Worm (Caenorhabditis elegans): ENCODE results near the gene C17B7.14.
A peak's percentile ranks its signal among the peaks of the same experiment; 100 is the strongest.

C17B7.14 gene

ce11 chrV:3312067-3312666, 8.2 kb downstream of the C17B7.14 start, which contains the start of gene arrd-18:
Gene arrd-18 (minus strand): TSS chrV:3312117.
- TF ChIP-seq fos-1 (tag; optimal IDR thresholded peaks at IDR 0.05), result no peak
- TF ChIP-seq sma-9 (GFP tag; optimal IDR thresholded peaks at IDR 0.05), result peak; percentile 87
- no peak for TF ChIP-seq sma-9 (tag; optimal IDR thresholded peaks at IDR 0.05)
- no peak for TF ChIP-seq elt-1 (tag; optimal IDR thresholded peaks at IDR 0.05)
- no peak for TF ChIP-seq ztf-4 (tag; optimal IDR thresholded peaks at IDR 0.05)
- TF ChIP-seq nhr-21 (tag; optimal IDR thresholded peaks at IDR 0.05), result no peak
- no peak for TF ChIP-seq nhr-77 (tag; optimal IDR thresholded peaks at IDR 0.05)
- TF ChIP-seq nhr-23 (tag; optimal IDR thresholded peaks at IDR 0.05), result no peak
- no peak for TF ChIP-seq skn-1 (tag; optimal IDR thresholded peaks at IDR 0.05)
- no peak for TF ChIP-seq dmd-4 (tag; optimal IDR thresholded peaks at IDR 0.05)
- TF ChIP-seq ceh-16 (tag; optimal IDR thresholded peaks at IDR 0.05), result no peak
- no peak for TF ChIP-seq nhr-25 (tag; optimal IDR thresholded peaks at IDR 0.05)
- TF ChIP-seq egl-27 (tag; optimal IDR thresholded peaks at IDR 0.05), result no peak
- TF ChIP-seq Y55F3AM.14 (GFP tag; optimal IDR thresholded peaks at IDR 0.05), result no peak
- TF ChIP-seq ceh-82 (tag; optimal IDR thresholded peaks at IDR 0.05), result no peak
- TF ChIP-seq elt-3 (tag; optimal IDR thresholded peaks at IDR 0.05), result no peak
- TF ChIP-seq C34F6.9 (tag; optimal IDR thresholded peaks at IDR 0.05), result peak; percentile 59
- no peak for TF ChIP-seq nhr-129 (tag; optimal IDR thresholded peaks at IDR 0.05)
- no peak for TF ChIP-seq mbf-1 (tag; optimal IDR thresholded peaks at IDR 0.05)
- TF ChIP-seq ztf-1 (GFP tag; conservative IDR thresholded peaks at IDR 0.05), result no peak
- TF ChIP-seq nhr-237 (tag; optimal IDR thresholded peaks at IDR 0.05), result no peak
- TF ChIP-seq lin-11 (tag; optimal IDR thresholded peaks at IDR 0.05), result no peak
- TF ChIP-seq unc-55 (GFP tag; optimal IDR thresholded peaks at IDR 0.05), result peak; percentile 40
- no peak for TF ChIP-seq ztf-11 (tag; optimal IDR thresholded peaks at IDR 0.05)
- no peak for TF ChIP-seq unc-39 (tag; optimal IDR thresholded peaks at IDR 0.05)
- TF ChIP-seq aly-2 (tag; optimal IDR thresholded peaks at IDR 0.05), result no peak
- TF ChIP-seq zag-1 (tag; optimal IDR thresholded peaks at IDR 0.05), result no peak
- TF ChIP-seq F13H6.1 (tag; optimal IDR thresholded peaks at IDR 0.05), result peak; percentile 83
- peak in 1 of 2 experiments; percentile 43 for TF ChIP-seq lsy-2 (tag; optimal IDR thresholded peaks at IDR 0.05)
- TF ChIP-seq nhr-12 (tag; optimal IDR thresholded peaks at IDR 0.05), result no peak
- TF ChIP-seq gmeb-1 (tag; optimal IDR thresholded peaks at IDR 0.05), result no peak

ce11 chrV:3308169-3308568, 12.2 kb downstream of the C17B7.14 start, which contains the start of gene srbc-3:
Gene srbc-3 (plus strand): TSS chrV:3308469.
- TF ChIP-seq nhr-129 (tag; optimal IDR thresholded peaks at IDR 0.05) (no peak), ztf-4 (tag; optimal IDR thresholded peaks at IDR 0.05) (no peak), nhr-11 (tag; optimal IDR thresholded peaks at IDR 0.05) (no peak), elt-3 (tag; optimal IDR thresholded peaks at IDR 0.05) (no peak), C34F6.9 (tag; optimal IDR thresholded peaks at IDR 0.05) (no peak), unc-39 (tag; optimal IDR thresholded peaks at IDR 0.05) (no peak), unc-55 (GFP tag; optimal IDR thresholded peaks at IDR 0.05) (no peak), nhr-77 (tag; optimal IDR thresholded peaks at IDR 0.05) (no peak), lsy-2 (tag; optimal IDR thresholded peaks at IDR 0.05) (no peak), fos-1 (tag; optimal IDR thresholded peaks at IDR 0.05) (no peak), ztf-11 (tag; optimal IDR thresholded peaks at IDR 0.05) (no peak), nhr-25 (tag; optimal IDR thresholded peaks at IDR 0.05) (no peak), aly-2 (tag; optimal IDR thresholded peaks at IDR 0.05) (no peak), nhr-10 (tag; optimal IDR thresholded peaks at IDR 0.05) (no peak), mab-5 (tag; optimal IDR thresholded peaks at IDR 0.05) (no peak)

ce11 chrV:3301898-3302297, 18.4 kb downstream of the C17B7.14 start, which contains the start of gene srbc-1:
Gene srbc-1 (minus strand): TSS chrV:3301998.
- TF ChIP-seq R02D3.7 (tag; optimal IDR thresholded peaks at IDR 0.05) (no peak), ztf-1 (GFP tag; conservative IDR thresholded peaks at IDR 0.05) (no peak), ama-1 (optimal IDR thresholded peaks at IDR 0.05) (no peak), lin-13 (GFP tag; optimal IDR thresholded peaks at IDR 0.05) (no peak)

ce11 chrV:3299437-3299836, 20.9 kb downstream of the C17B7.14 start:
- TF ChIP-seq R02D3.7 (tag; optimal IDR thresholded peaks at IDR 0.05) (no peak), ztf-11 (tag; optimal IDR thresholded peaks at IDR 0.05) (no peak), nhr-11 (tag; optimal IDR thresholded peaks at IDR 0.05) (no peak), ZK546.5 (tag; optimal IDR thresholded peaks at IDR 0.05) (no peak), fos-1 (tag; optimal IDR thresholded peaks at IDR 0.05) (no peak), alr-1 (tag; optimal IDR thresholded peaks at IDR 0.05) (no peak), sma-3 (GFP tag; optimal IDR thresholded peaks at IDR 0.05) (no peak), lsy-2 (tag; optimal IDR thresholded peaks at IDR 0.05) (no peak), crh-2 (tag; optimal IDR thresholded peaks at IDR 0.05) (no peak), ama-1 (optimal IDR thresholded peaks at IDR 0.05) (no peak), skn-1 (tag; optimal IDR thresholded peaks at IDR 0.05) (no peak), mab-5 (tag; optimal IDR thresholded peaks at IDR 0.05) (no peak)
